Worm (Caenorhabditis elegans): ENCODE data around the gene mup-2.

mup-2 gene

ce11 chrX:6440464-6440863 is 30.4 kb upstream of the mup-2 start, which contains the start of gene K10C2.14:
Gene K10C2.14 (minus strand): TSS chrX:6440564.
- TF ChIP-seq ztf-23 (GFP tag; IDR thresholded peaks at IDR 0.05) (no peak), cog-1 (tag; optimal IDR thresholded peaks at IDR 0.05) (no peak)

ce11 chrX:6437545-6437944 is 27.5 kb upstream of the mup-2 start, which contains the start of gene K10C2.8:
Gene K10C2.8 (minus strand): TSS chrX:6437645.
- TF ChIP-seq flt-1 (GFP tag; IDR thresholded peaks at IDR 0.05) = no peak
- TF ChIP-seq cog-1 (tag; optimal IDR thresholded peaks at IDR 0.05) = no peak
- TF ChIP-seq ztf-23 (GFP tag; IDR thresholded peaks at IDR 0.05) = no peak

DNA sequence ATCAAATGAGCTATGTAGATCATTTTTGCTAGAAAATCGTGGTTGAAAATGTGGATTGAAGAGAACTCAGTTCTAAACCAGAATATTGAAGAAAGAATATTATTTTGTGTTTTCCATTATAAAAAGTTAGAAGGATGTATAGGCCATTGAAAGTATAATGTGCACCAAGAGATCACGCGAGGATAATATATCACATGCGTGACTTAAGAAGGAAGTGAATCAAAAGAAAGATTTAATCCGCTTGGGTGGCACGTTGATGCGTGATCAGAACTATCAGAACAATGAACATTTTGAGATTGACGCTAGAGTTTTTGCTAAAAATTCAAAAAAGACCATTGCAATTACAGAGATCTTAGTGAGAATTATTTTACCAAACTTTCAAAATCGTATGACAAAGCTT is 25.8 kb upstream of the mup-2 start:
- TF ChIP-seq cog-1 (tag; optimal IDR thresholded peaks at IDR 0.05) (no peak), tab-1 (GFP tag; IDR thresholded peaks at IDR 0.05) (no peak), med-1 (GFP tag; optimal IDR thresholded peaks at IDR 0.05; ENCODE audit: insufficient read depth) (no peak), ztf-29 (GFP tag; IDR thresholded peaks at IDR 0.05) (no peak), flt-1 (GFP tag; IDR thresholded peaks at IDR 0.05) (no peak), klf-2 (GFP tag; conservative IDR thresholded peaks at IDR 0.05) (no peak)

- no peak for TF ChIP-seq cog-1 (tag; optimal IDR thresholded peaks at IDR 0.05)
- no peak for TF ChIP-seq klf-2 (GFP tag; conservative IDR thresholded peaks at IDR 0.05)
- no peak for TF ChIP-seq med-1 (GFP tag; optimal IDR thresholded peaks at IDR 0.05; ENCODE audit: insufficient read depth)
- TF ChIP-seq T22C8.4 (GFP tag; IDR thresholded peaks at IDR 0.05) = no peak
- TF ChIP-seq tab-1 (GFP tag; IDR thresholded peaks at IDR 0.05) = no peak
- no peak for TF ChIP-seq ztf-23 (GFP tag; IDR thresholded peaks at IDR 0.05)
- no peak for TF ChIP-seq ref-1 (GFP tag; conservative IDR thresholded peaks at IDR 0.05)
- TF ChIP-seq ztf-29 (GFP tag; IDR thresholded peaks at IDR 0.05) = no peak
- TF ChIP-seq flt-1 (GFP tag; IDR thresholded peaks at IDR 0.05) = no peak
These were observed 23.7 kb upstream of the mup-2 start, which contains the start of gene K10C2.2 for ce11 chrX:6433688-6434087. Gene K10C2.2 (minus strand): TSS chrX:6433788.

DNA sequence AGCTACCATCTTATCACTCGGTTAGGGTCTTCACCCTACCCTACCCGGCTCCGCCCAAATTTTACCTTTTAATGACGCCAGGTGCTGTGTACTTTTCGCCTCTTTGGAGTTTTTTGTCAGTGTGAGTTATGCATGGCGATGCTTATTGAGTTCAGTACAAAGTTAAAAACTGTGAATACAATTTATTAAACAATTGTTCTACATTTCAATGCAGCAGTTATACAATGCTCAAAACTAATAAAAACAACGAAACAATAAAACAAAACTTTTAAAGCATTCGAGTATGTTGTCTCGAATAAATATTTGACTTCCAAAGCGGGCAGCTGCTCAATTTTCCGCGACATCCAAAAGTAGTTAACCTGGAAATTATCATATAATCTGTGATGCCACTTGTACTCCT is 20.5 kb upstream of the mup-2 start, which contains the start of gene ctsa-2:
ctsa-2 (minus strand) TSS at position 101 of the 400 bp plus-strand sequence.
- no peak for TF ChIP-seq cog-1 (tag; optimal IDR thresholded peaks at IDR 0.05)
- TF ChIP-seq ref-1 (GFP tag; conservative IDR thresholded peaks at IDR 0.05) = no peak
- TF ChIP-seq ztf-29 (GFP tag; IDR thresholded peaks at IDR 0.05) = no peak
- TF ChIP-seq klf-2 (GFP tag; conservative IDR thresholded peaks at IDR 0.05) = no peak
- no peak for TF ChIP-seq med-1 (GFP tag; optimal IDR thresholded peaks at IDR 0.05; ENCODE audit: insufficient read depth)
- TF ChIP-seq T22C8.4 (GFP tag; IDR thresholded peaks at IDR 0.05) = no peak
- TF ChIP-seq ztf-23 (GFP tag; IDR thresholded peaks at IDR 0.05) = no peak
- TF ChIP-seq flt-1 (GFP tag; IDR thresholded peaks at IDR 0.05) = no peak

ce11 chrX:6429552-6429951 is 19.5 kb upstream of the mup-2 start:
- no peak for TF ChIP-seq klf-2 (GFP tag; conservative IDR thresholded peaks at IDR 0.05)
- TF ChIP-seq flt-1 (GFP tag; IDR thresholded peaks at IDR 0.05) = no peak

DNA sequence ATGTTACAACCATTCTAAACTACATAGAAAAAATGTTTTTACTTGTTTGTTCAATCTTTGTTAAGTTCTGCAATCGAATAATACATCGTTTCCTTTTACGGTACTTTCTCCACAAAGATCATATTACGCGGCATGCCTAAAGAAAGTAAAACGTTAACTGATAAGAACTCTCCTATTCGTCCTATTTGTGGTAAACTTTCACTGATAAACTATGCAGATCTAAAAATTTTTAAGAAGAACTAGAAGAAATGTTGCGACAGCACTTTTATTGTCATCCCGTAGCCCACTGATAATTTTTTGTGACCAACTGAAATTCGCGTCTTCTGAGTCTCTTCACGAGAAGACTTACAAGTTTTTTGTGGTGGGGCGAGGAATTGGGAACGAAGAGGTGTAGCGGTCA is 17.1 kb upstream of the mup-2 start:
- TF ChIP-seq med-1 (GFP tag; optimal IDR thresholded peaks at IDR 0.05; ENCODE audit: insufficient read depth) (no peak), cog-1 (tag; optimal IDR thresholded peaks at IDR 0.05) (no peak), ref-1 (GFP tag; conservative IDR thresholded peaks at IDR 0.05) (no peak), ztf-29 (GFP tag; IDR thresholded peaks at IDR 0.05) (no peak), tab-1 (GFP tag; IDR thresholded peaks at IDR 0.05) (no peak)

ce11 chrX:6420681-6421080 is 10.7 kb upstream of the mup-2 start, which contains the start of gene K10C2.12:
Gene K10C2.12 (minus strand): TSS chrX:6420781.
- no peak for TF ChIP-seq klf-2 (GFP tag; conservative IDR thresholded peaks at IDR 0.05)
- TF ChIP-seq ztf-29 (GFP tag; IDR thresholded peaks at IDR 0.05) = no peak
- no peak for TF ChIP-seq flt-1 (GFP tag; IDR thresholded peaks at IDR 0.05)
- no peak for TF ChIP-seq tab-1 (GFP tag; IDR thresholded peaks at IDR 0.05)
- no peak for TF ChIP-seq med-1 (GFP tag; optimal IDR thresholded peaks at IDR 0.05; ENCODE audit: insufficient read depth)
- TF ChIP-seq ref-1 (GFP tag; conservative IDR thresholded peaks at IDR 0.05) = no peak
- no peak for TF ChIP-seq T22C8.4 (GFP tag; IDR thresholded peaks at IDR 0.05)
- TF ChIP-seq ztf-23 (GFP tag; IDR thresholded peaks at IDR 0.05) = no peak
- TF ChIP-seq cog-1 (tag; optimal IDR thresholded peaks at IDR 0.05) = no peak

DNA sequence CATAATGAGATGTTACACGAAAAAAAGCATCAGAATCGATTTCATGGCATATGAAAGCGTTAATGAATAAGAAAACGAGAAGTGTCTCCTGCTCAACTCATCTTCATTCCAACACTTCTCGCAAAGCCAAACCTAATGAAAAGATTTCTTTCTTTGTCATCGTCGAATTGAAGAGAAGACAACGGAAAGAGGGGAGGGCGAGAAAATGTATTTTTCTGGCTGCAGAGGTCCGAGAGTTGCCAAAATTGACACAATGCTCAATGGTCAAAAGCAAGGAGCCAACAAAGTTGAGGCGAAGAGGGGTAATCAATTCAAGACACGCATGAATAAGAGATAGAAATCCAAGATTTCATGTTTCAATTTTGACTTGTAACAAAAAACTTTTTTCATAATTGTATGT is 9.1 kb upstream of the mup-2 start:
- TF ChIP-seq cog-1 (tag; optimal IDR thresholded peaks at IDR 0.05) = no peak
- TF ChIP-seq ref-1 (GFP tag; conservative IDR thresholded peaks at IDR 0.05) = no peak

DNA sequence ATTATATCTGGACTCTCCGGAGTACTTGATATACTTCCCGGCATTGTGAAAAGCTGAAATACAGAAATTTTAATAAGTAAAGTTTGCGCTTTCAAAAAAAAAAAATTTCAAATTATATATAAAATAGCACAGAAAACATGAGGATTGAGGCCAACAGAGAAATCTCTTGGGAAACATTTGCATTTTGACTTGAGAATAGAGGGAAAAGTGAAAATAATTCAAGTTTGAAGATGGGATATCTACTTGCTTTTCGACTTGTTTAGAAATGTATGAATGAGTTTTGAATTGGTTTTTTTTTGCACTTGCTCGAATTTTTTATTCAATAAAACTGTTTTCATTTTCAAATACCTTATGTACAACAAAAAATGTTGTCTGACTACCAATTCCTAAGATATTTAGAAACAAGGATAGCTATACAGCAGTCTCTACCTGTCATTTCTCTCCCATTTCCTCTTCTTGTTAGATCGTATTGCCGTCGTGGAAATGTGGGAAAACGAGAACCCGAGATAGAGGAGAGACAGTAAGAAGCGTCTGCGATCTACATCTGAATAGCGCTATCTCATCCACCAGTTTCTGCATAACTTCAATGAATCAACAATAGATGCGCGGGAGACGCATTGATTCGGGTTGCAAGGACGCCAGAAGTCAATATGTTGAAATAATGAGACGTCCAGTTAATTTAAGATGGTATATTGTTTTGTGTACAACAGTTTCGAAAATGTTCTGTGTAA is 6.5 kb upstream of the mup-2 start, which contains the start of gene T22E5.6:
T22E5.6 (minus strand) TSS at position 51 of the 731 bp plus-strand sequence.
- TF ChIP-seq cog-1 (tag; optimal IDR thresholded peaks at IDR 0.05) (no peak), ztf-23 (GFP tag; IDR thresholded peaks at IDR 0.05) (no peak), klf-2 (GFP tag; conservative IDR thresholded peaks at IDR 0.05) (no peak), med-1 (GFP tag; optimal IDR thresholded peaks at IDR 0.05; ENCODE audit: insufficient read depth) (no peak), ztf-29 (GFP tag; IDR thresholded peaks at IDR 0.05) (no peak), tab-1 (GFP tag; IDR thresholded peaks at IDR 0.05) (no peak), ref-1 (GFP tag; conservative IDR thresholded peaks at IDR 0.05) (no peak), T22C8.4 (GFP tag; IDR thresholded peaks at IDR 0.05) (no peak), flt-1 (GFP tag; IDR thresholded peaks at IDR 0.05) (no peak)

DNA sequence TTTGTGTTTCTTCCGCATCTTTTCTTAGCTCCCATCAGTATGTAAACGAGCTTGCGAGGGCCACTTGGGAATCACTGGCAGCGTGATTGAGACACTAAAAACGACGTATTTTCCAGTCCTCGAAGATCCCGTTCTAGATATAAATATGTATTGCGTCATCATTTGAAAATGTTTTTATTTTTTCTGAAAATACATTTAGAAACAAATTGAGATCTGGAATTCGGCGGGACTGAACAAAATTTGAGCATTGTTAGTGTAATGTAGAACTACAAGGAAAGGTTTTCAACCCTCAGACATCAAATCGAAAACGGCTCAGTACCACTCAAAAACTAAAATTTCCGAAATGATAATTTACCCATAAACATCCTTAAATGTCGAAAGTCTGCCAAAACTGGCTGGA is 3.6 kb upstream of the mup-2 start:
- no peak for TF ChIP-seq med-1 (GFP tag; optimal IDR thresholded peaks at IDR 0.05; ENCODE audit: insufficient read depth)

All from whole organism, midembryonic.